Fruit fly (Drosophila melanogaster) whole organism, prepupa: ENCODE measurements around the gene Ae2.

Experiments
- CG6854 ChIP-seq: fragments of 200-800 bp; sonication (Bioruptor generic); optimal IDR thresholded peaks from 2 replicates; lab custom pipeline; 2017; ENCODE audit warnings: missing biosample characterization, mild to moderate bottlenecking, missing genetic modification characterization
- CG8319 ChIP-seq: fragments of 200-800 bp; sonication (Bioruptor generic); optimal IDR thresholded peaks from 3 replicates; lab custom pipeline; 2016; ENCODE audit warnings: missing biosample characterization, missing genetic modification characterization
- CG8632 ChIP-seq: fragments of 200-800 bp; sonication (Bioruptor generic); optimal IDR thresholded peaks from 3 replicates; lab custom pipeline; 2016; ENCODE audit warnings: missing biosample characterization, missing genetic modification characterization
- Hr39 ChIP-seq: fragments of 200-800 bp; sonication (Bioruptor generic); optimal IDR thresholded peaks from 2 replicates; lab custom pipeline; 2016; ENCODE audit warnings: missing biosample characterization, missing genetic modification characterization
- vri ChIP-seq: fragments of 200-800 bp; sonication (Bioruptor generic); optimal IDR thresholded peaks from 3 replicates; lab custom pipeline; 2016; ENCODE audit warnings: missing biosample characterization, mild to moderate bottlenecking, missing genetic modification characterization

DNA sequence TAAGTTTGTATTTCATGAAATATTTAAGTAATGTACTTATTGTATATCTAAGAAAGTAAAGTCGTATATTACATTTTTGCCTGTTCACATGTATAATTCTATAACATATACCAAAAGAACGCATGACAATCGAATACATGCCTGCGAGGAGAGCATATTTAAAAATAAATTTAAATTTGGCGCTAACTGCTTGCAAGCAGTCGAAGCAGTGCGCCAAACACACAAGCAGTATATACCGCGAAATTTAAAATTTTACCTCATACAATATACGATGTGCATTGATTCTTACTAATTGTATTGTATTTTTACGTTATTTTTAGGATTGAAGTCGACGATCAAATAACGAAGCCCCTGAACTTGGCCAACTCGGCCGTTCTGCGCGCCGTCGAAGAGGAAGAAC is 60.9 kb downstream of the Ae2 start:
- no peak for TF ChIP-seq CG8632 (GFP tag; lab: Kevin White, UChicago)
- TF ChIP-seq Hr39: no peak
- TF ChIP-seq CG8319 (GFP tag; lab: Kevin White, UChicago): no peak
- no peak for TF ChIP-seq vri (GFP tag; lab: Kevin White, UChicago)
- TF ChIP-seq CG6854 (GFP tag; lab: Kevin White, UChicago): no peak
